Worm (Caenorhabditis elegans) whole organism, L1 larva: ENCODE data around the gene nhr-18.

Source experiments
- aly-2 ChIP-seq: fragments of 150-350 bp; optimal IDR thresholded peaks from 2 replicates; lab custom pipeline; 2014; ENCODE audit warnings: missing biosample characterization, missing genetic modification characterization
- ceh-90 ChIP-seq: sonication (generic microtip); optimal IDR thresholded peaks from 2 replicates; lab custom pipeline; 2016; ENCODE audit warnings: missing genetic modification characterization, missing compliant biosample characterization
- ces-1 ChIP-seq: fragments of 150-350 bp; optimal IDR thresholded peaks from 2 replicates; lab custom pipeline; 2014; ENCODE audit warnings: missing biosample characterization, missing genetic modification reagents, missing genetic modification characterization
- dpl-1 ChIP-seq, 3 experiments: fragments of 150-350 bp in 2 of 3; sonication (generic microtip) in 1 of 3; optimal IDR thresholded peaks; 2 replicates each; lab custom pipeline; 2014 to 2017; ENCODE audit warnings: missing biosample characterization in 3 of 3, missing genetic modification characterization in 3 of 3, missing genetic modification reagents in 3 of 3
- efl-1 ChIP-seq, 4 experiments: fragments of 150-350 bp; optimal IDR thresholded peaks in 3 of 4; peaks in 1 of 4; 1 replicate in 1 of 4; 2 replicates in 3 of 4; lab custom pipeline; 2014; ENCODE audit warnings: missing biosample characterization in 2 of 4, missing genetic modification characterization in 2 of 4, missing genetic modification reagents in 2 of 4
- egl-27 ChIP-seq, 2 experiments: fragments of 150-350 bp in 1 of 2; sonication (generic microtip); optimal IDR thresholded peaks; 3 replicates each; lab custom pipeline; 2017 to 2018; ENCODE audit warnings: missing biosample characterization in 2 of 2, missing genetic modification characterization in 2 of 2, missing genetic modification reagents in 2 of 2
- fkh-4 ChIP-seq: sonication (generic microtip); optimal IDR thresholded peaks from 2 replicates; lab custom pipeline; 2016; ENCODE audit warnings: missing compliant biosample characterization, missing genetic modification characterization, borderline replicate concordance
- fos-1 ChIP-seq: fragments of 150-350 bp; optimal IDR thresholded peaks from 2 replicates; lab custom pipeline; 2014; ENCODE audit warnings: missing biosample characterization, missing genetic modification characterization
- irx-1 ChIP-seq: sonication (generic microtip); optimal IDR thresholded peaks from 2 replicates; lab custom pipeline; 2016; ENCODE audit warnings: missing genetic modification characterization, missing compliant biosample characterization
- nhr-77 ChIP-seq: fragments of 150-350 bp; optimal IDR thresholded peaks from 2 replicates; lab custom pipeline; 2014; ENCODE audit warnings: missing biosample characterization, missing genetic modification characterization
- pqm-1 ChIP-seq: sonication (generic microtip); optimal IDR thresholded peaks from 3 replicates; lab custom pipeline; 2017; ENCODE audit warnings: missing biosample characterization, missing genetic modification characterization
- unc-86 ChIP-seq: sonication (generic microtip); optimal IDR thresholded peaks from 2 replicates; lab custom pipeline; 2016; ENCODE audit warnings: missing genetic modification characterization, missing compliant biosample characterization
- zag-1 ChIP-seq: fragments of 150-350 bp; optimal IDR thresholded peaks from 2 replicates; lab custom pipeline; 2014; ENCODE audit warnings: missing biosample characterization, missing genetic modification characterization
- ztf-11 ChIP-seq, 2 experiments: sonication (generic microtip); optimal IDR thresholded peaks; 2 replicates each; lab custom pipeline; 2016 to 2017; ENCODE audit warnings: missing genetic modification characterization in 2 of 2, missing biosample characterization in 1 of 2, missing compliant biosample characterization in 1 of 2

DNA sequence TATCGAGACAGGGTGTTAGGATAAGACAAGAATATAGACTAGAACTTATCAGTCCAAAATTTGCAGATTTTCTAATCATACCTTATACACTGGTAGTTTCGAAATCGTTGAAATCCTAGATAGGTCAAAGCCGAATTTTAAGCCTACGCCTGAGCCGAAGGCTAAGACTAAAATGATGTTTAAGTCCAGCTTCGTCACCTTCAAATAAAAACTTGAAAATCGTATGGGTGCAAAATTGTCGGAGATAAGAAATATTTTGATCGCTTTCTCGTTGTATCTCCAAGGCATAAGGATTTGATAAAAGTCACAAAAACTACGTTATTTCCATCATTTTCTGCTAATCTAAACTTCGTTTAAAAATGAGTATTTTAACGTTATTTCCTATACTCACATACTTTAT, 33.7 kb downstream of the nhr-18 start, which contains the start of gene F41B5.12:
- TF ChIP-seq fos-1 (no peak), aly-2 (tag; lab: Kevin White, UChicago) (no peak), zag-1 (tag; lab: Kevin White, UChicago) (no peak), egl-27 (tag; optimal IDR thresholded peaks at IDR 0.05; lab: Kevin White, UChicago) (no peak), irx-1 (tag; lab: Kevin White, UChicago) (no peak), ztf-11 (tag; optimal IDR thresholded peaks at IDR 0.05; lab: Kevin White, UChicago) (no peak), pqm-1 (no peak), ces-1 (GFP tag; lab: Kevin White, UChicago) (no peak), fkh-4 (tag; lab: Kevin White, UChicago) (no peak), nhr-77 (tag; lab: Kevin White, UChicago) (no peak), unc-86 (no peak), dpl-1 (GFP tag; optimal IDR thresholded peaks at IDR 0.05; lab: Kevin White, UChicago) (no peak), ceh-90 (no peak), efl-1 (optimal IDR thresholded peaks at IDR 0.05; lab: Kevin White, UChicago) (no peak), efl-1 (GFP tag; optimal IDR thresholded peaks at IDR 0.05 in 1 of 2; lab: Kevin White, UChicago) (no peak)
